Fruit fly (Drosophila melanogaster) whole organism, prepupa: ENCODE data around the gene CG42784.

ENCODE experiments used
- Blimp-1 ChIP-seq: fragments of 200-800 bp; sonication (Bioruptor generic); optimal IDR thresholded peaks from 3 replicates; lab custom pipeline; 2017; ENCODE audit warnings: missing biosample characterization, missing genetic modification characterization, mild to moderate bottlenecking, moderate library complexity, missing genetic modification reagents
- CG10631 ChIP-seq: fragments of 200-800 bp; sonication (Bioruptor generic); optimal IDR thresholded peaks from 2 replicates; lab custom pipeline; 2016; ENCODE audit warnings: missing biosample characterization, missing genetic modification characterization
- CG10669 ChIP-seq: fragments of 200-800 bp; sonication (Bioruptor generic); optimal IDR thresholded peaks from 3 replicates; lab custom pipeline; 2018; ENCODE audit warnings: missing biosample characterization, mild to moderate bottlenecking, missing genetic modification characterization, moderate library complexity
- CG11294 ChIP-seq: fragments of 200-800 bp; sonication (Bioruptor generic); IDR thresholded peaks from 2 replicates; pipeline ENCODE4 v1.3.6; 2022; ENCODE audit warnings: missing biosample characterization, missing genetic modification characterization
- CG1621 ChIP-seq: fragments of 200-800 bp; sonication (Bioruptor generic); optimal IDR thresholded peaks from 3 replicates; lab custom pipeline; 2018; ENCODE audit warnings: missing biosample characterization, mild to moderate bottlenecking, missing genetic modification characterization
- CG31627 ChIP-seq: fragments of 200-800 bp; sonication (Bioruptor generic); optimal IDR thresholded peaks from 3 replicates; lab custom pipeline; 2016; ENCODE audit warnings: missing biosample characterization, missing genetic modification characterization
- CG34406 ChIP-seq: fragments of 200-800 bp; sonication (Bioruptor generic); optimal IDR thresholded peaks from 3 replicates; lab custom pipeline; 2016; ENCODE audit warnings: missing biosample characterization, missing genetic modification characterization
- CG4318 ChIP-seq: fragments of 200-800 bp; sonication (Bioruptor generic); optimal IDR thresholded peaks from 3 replicates; lab custom pipeline; 2017; ENCODE audit warnings: missing biosample characterization, mild to moderate bottlenecking, missing genetic modification characterization
- CG6792 ChIP-seq: fragments of 200-800 bp; sonication (Bioruptor generic); optimal IDR thresholded peaks from 3 replicates; lab custom pipeline; 2016; ENCODE audit warnings: missing biosample characterization, missing genetic modification characterization
- CG6808 ChIP-seq: fragments of 200-800 bp; sonication (Bioruptor generic); optimal IDR thresholded peaks from 3 replicates; lab custom pipeline; 2017; ENCODE audit warnings: missing biosample characterization, missing genetic modification characterization, mild to moderate bottlenecking, moderate library complexity, missing genetic modification reagents
- CG7368 ChIP-seq: fragments of 200-800 bp; sonication (Bioruptor generic); optimal IDR thresholded peaks from 3 replicates; lab custom pipeline; 2016; ENCODE audit warnings: missing biosample characterization, missing genetic modification characterization
- CG8119 ChIP-seq: fragments of 200-800 bp; sonication (Bioruptor generic); IDR thresholded peaks from 3 replicates; pipeline ENCODE4 v1.3.6; 2022; ENCODE audit warnings: missing biosample characterization, missing genetic modification characterization
- CG8319 ChIP-seq: fragments of 200-800 bp; sonication (Bioruptor generic); optimal IDR thresholded peaks from 3 replicates; lab custom pipeline; 2016; ENCODE audit warnings: missing biosample characterization, missing genetic modification characterization
- CG8632 ChIP-seq: fragments of 200-800 bp; sonication (Bioruptor generic); optimal IDR thresholded peaks from 3 replicates; lab custom pipeline; 2016; ENCODE audit warnings: missing biosample characterization, missing genetic modification characterization
- CG9139 ChIP-seq: fragments of 200-800 bp; sonication (Bioruptor generic); optimal IDR thresholded peaks from 3 replicates; lab custom pipeline; 2017; ENCODE audit warnings: missing biosample characterization, mild to moderate bottlenecking, missing genetic modification characterization
- Eip75B ChIP-seq: fragments of 200-800 bp; sonication (Bioruptor generic); optimal IDR thresholded peaks from 3 replicates; lab custom pipeline; 2016; ENCODE audit warnings: missing biosample characterization, missing genetic modification characterization
- Eip78C ChIP-seq: fragments of 200-800 bp; sonication (Bioruptor generic); peaks from one replicate; lab custom pipeline; 2016; ENCODE audit warnings: missing biosample characterization, missing genetic modification characterization
- Eip93F ChIP-seq: fragments of 200-800 bp; sonication (Bioruptor generic); optimal IDR thresholded peaks from 2 replicates; lab custom pipeline; 2016; ENCODE audit warnings: missing biosample characterization, mild to moderate bottlenecking, missing genetic modification characterization
- Ets21C ChIP-seq: fragments of 200-800 bp; sonication (Bioruptor generic); optimal IDR thresholded peaks from 3 replicates; lab custom pipeline; 2016; ENCODE audit warnings: missing biosample characterization, missing genetic modification characterization
- Ets96B ChIP-seq: fragments of 200-800 bp; optimal IDR thresholded peaks from 2 replicates; lab custom pipeline; 2019; ENCODE audit warnings: missing biosample characterization, mild to moderate bottlenecking, missing genetic modification characterization, moderate library complexity
- Gug ChIP-seq: fragments of 200-800 bp; sonication (Bioruptor generic); IDR thresholded peaks from 2 replicates; pipeline ENCODE4 v1.3.6; 2022; ENCODE audit warnings: missing biosample characterization, missing genetic modification characterization
- Hr39 ChIP-seq: fragments of 200-800 bp; sonication (Bioruptor generic); optimal IDR thresholded peaks from 2 replicates; lab custom pipeline; 2016; ENCODE audit warnings: missing biosample characterization, missing genetic modification characterization
- Lpt ChIP-seq: fragments of 200-800 bp; sonication (Bioruptor generic); optimal IDR thresholded peaks from 3 replicates; lab custom pipeline; 2016; ENCODE audit warnings: missing biosample characterization, missing genetic modification characterization
- Met ChIP-seq: fragments of 200-800 bp; sonication (Bioruptor generic); optimal IDR thresholded peaks from 3 replicates; lab custom pipeline; 2016; ENCODE audit warnings: missing biosample characterization, missing genetic modification characterization
- Smox ChIP-seq: fragments of 200-800 bp; sonication (Bioruptor generic); optimal IDR thresholded peaks from 3 replicates; lab custom pipeline; 2016; ENCODE audit warnings: missing biosample characterization, missing genetic modification characterization
- Sox102F ChIP-seq: fragments of 200-800 bp; sonication (Bioruptor generic); optimal IDR thresholded peaks from 2 replicates; lab custom pipeline; 2016; ENCODE audit warnings: missing biosample characterization, mild to moderate bottlenecking, missing genetic modification characterization
- Sox15 ChIP-seq: fragments of 200-800 bp; sonication (Bioruptor generic); optimal IDR thresholded peaks from 3 replicates; lab custom pipeline; 2016; ENCODE audit warnings: missing biosample characterization, missing genetic modification characterization
- achi ChIP-seq: fragments of 200-800 bp; sonication (Bioruptor generic); optimal IDR thresholded peaks from 3 replicates; lab custom pipeline; 2016; ENCODE audit warnings: missing biosample characterization, missing genetic modification characterization
- cyc ChIP-seq: fragments of 200-800 bp; sonication (Bioruptor generic); optimal IDR thresholded peaks from 3 replicates; lab custom pipeline; 2016; ENCODE audit warnings: missing biosample characterization, missing genetic modification characterization
- dac ChIP-seq: fragments of 200-800 bp; sonication (Bioruptor generic); optimal IDR thresholded peaks from 2 replicates; lab custom pipeline; 2017; ENCODE audit warnings: missing biosample characterization, mild to moderate bottlenecking, missing genetic modification characterization
- eg ChIP-seq: fragments of 200-800 bp; sonication (Bioruptor generic); IDR thresholded peaks from 3 replicates; pipeline ENCODE4 v1.3.6; 2022; ENCODE audit warnings: missing biosample characterization, missing genetic modification characterization
- esn ChIP-seq: fragments of 200-800 bp; sonication (Bioruptor generic); optimal IDR thresholded peaks from 2 replicates; lab custom pipeline; 2016; ENCODE audit warnings: missing biosample characterization, mild to moderate bottlenecking, missing genetic modification characterization, moderate library complexity
- fd85E ChIP-seq: fragments of 200-800 bp; sonication (Bioruptor generic); optimal IDR thresholded peaks from 3 replicates; lab custom pipeline; 2016; ENCODE audit warnings: missing biosample characterization, missing genetic modification characterization
- fkh ChIP-seq: fragments of 200-800 bp; sonication (Bioruptor generic); optimal IDR thresholded peaks from 3 replicates; lab custom pipeline; 2017; ENCODE audit warnings: missing biosample characterization, mild to moderate bottlenecking, missing genetic modification characterization, moderate library complexity
- lz ChIP-seq: fragments of 200-800 bp; sonication (Bioruptor generic); optimal IDR thresholded peaks from 3 replicates; lab custom pipeline; 2016; ENCODE audit warnings: missing biosample characterization, missing genetic modification characterization
- net ChIP-seq: fragments of 200-800 bp; sonication (Bioruptor generic); optimal IDR thresholded peaks from 3 replicates; lab custom pipeline; 2016; ENCODE audit warnings: missing biosample characterization, missing genetic modification characterization
- salr ChIP-seq, 2 experiments: fragments of 200-800 bp; sonication (Bioruptor generic); optimal IDR thresholded peaks; 3 replicates each; lab custom pipeline; 2016 to 2018; ENCODE audit warnings: missing biosample characterization in 2 of 2, missing genetic modification characterization in 2 of 2, mild to moderate bottlenecking in 1 of 2
- spab ChIP-seq: fragments of 200-800 bp; sonication (Bioruptor generic); optimal IDR thresholded peaks from 2 replicates; lab custom pipeline; 2017; ENCODE audit warnings: missing biosample characterization, mild to moderate bottlenecking, missing genetic modification characterization, missing genetic modification reagents
- ss ChIP-seq, 2 experiments: fragments of 200-800 bp; sonication (Bioruptor generic); optimal IDR thresholded peaks; 2 replicates in 1 of 2; 3 replicates in 1 of 2; lab custom pipeline; 2017 to 2018; ENCODE audit warnings: mild to moderate bottlenecking in 2 of 2, missing biosample characterization in 2 of 2, missing genetic modification characterization in 2 of 2, moderate library complexity in 1 of 2
- svp ChIP-seq: fragments of 200-800 bp; sonication (Bioruptor generic); peaks from one replicate; lab custom pipeline; 2016; ENCODE audit warnings: missing biosample characterization, missing genetic modification characterization
- vri ChIP-seq: fragments of 200-800 bp; sonication (Bioruptor generic); optimal IDR thresholded peaks from 3 replicates; lab custom pipeline; 2016; ENCODE audit warnings: missing biosample characterization, mild to moderate bottlenecking, missing genetic modification characterization

Gene CG42784

dm6 chr2L:13527541-13527940, 112.3 kb downstream of the CG42784 start, which contains the start of gene CG33640:
TSS of gene CG33640 (plus strand) at chr2L:13527841.
- TF ChIP-seq Sox15 (GFP tag; lab: Kevin White, UChicago) (no peak), svp (GFP tag; lab: Kevin White, UChicago) (no peak), Eip78C (GFP tag; lab: Kevin White, UChicago) (no peak), CG11294 (GFP tag; lab: Robert Waterston, UW) (no peak), Eip75B (GFP tag; lab: Kevin White, UChicago) (no peak), dac (GFP tag; lab: Kevin White, UChicago) (no peak), CG31627 (GFP tag; lab: Kevin White, UChicago) (no peak), Lpt (no peak), vri (GFP tag; lab: Kevin White, UChicago) (no peak), CG6792 (no peak), CG9139 (GFP tag; lab: Kevin White, UChicago) (no peak), Gug (GFP tag; lab: Robert Waterston, UW) (no peak), fkh (GFP tag; lab: Kevin White, UChicago) (no peak), CG10631 (GFP tag; lab: Kevin White, UChicago) (no peak), CG8119 (GFP tag; lab: Robert Waterston, UW) (no peak), esn (GFP tag; lab: Kevin White, UChicago) (no peak), eg (no peak), Met (GFP tag; lab: Kevin White, UChicago) (no peak), Smox (GFP tag; lab: Kevin White, UChicago) (no peak), spab (no peak)

dm6 chr2L:13528742-13529141, 113.5 kb downstream of the CG42784 start, which contains the start of gene CG33641:
TSS of gene CG33641 (plus strand) at chr2L:13529042.
- TF ChIP-seq fd85E (GFP tag; lab: Kevin White, UChicago) (no peak), salr (GFP tag; optimal IDR thresholded peaks at IDR 0.05; lab: Kevin White, UChicago) (no peak), vri (GFP tag; lab: Kevin White, UChicago) (no peak), CG6808 (no peak), Eip93F (GFP tag; lab: Kevin White, UChicago) (no peak), lz (no peak), CG1621 (tag; lab: Kevin White, UChicago) (no peak), CG7368 (GFP tag; lab: Kevin White, UChicago) (no peak), ss (GFP tag; optimal IDR thresholded peaks at IDR 0.05; lab: Kevin White, UChicago) (no peak), Sox15 (GFP tag; lab: Kevin White, UChicago) (no peak), CG8319 (GFP tag; lab: Kevin White, UChicago) (no peak), Ets96B (tag; lab: Kevin White, UChicago) (no peak)

dm6 chr2L:13529675-13530074, 114.4 kb downstream of the CG42784 start, which contains the start of gene CG33642:
TSS of gene CG33642 (plus strand) at chr2L:13529975.
- TF ChIP-seq CG8319 (GFP tag; lab: Kevin White, UChicago): no peak
- TF ChIP-seq vri (GFP tag; lab: Kevin White, UChicago): no peak

dm6 chr2L:13530774-13531173, 115.5 kb downstream of the CG42784 start, which contains the start of gene CG33643:
TSS of gene CG33643 (plus strand) at chr2L:13531074.
- TF ChIP-seq achi (GFP tag; lab: Kevin White, UChicago): no peak
- no peak for TF ChIP-seq CG34406 (GFP tag; lab: Kevin White, UChicago)
- TF ChIP-seq Sox102F: no peak
- no peak for TF ChIP-seq cyc (GFP tag; lab: Kevin White, UChicago)

- TF ChIP-seq Hr39 (GFP tag; lab: Kevin White, UChicago) (no peak), svp (GFP tag; lab: Kevin White, UChicago) (no peak), Smox (GFP tag; lab: Kevin White, UChicago) (no peak), Sox102F (no peak), CG10631 (GFP tag; lab: Kevin White, UChicago) (no peak), dac (GFP tag; lab: Kevin White, UChicago) (no peak), CG11294 (GFP tag; lab: Robert Waterston, UW) (no peak), Ets21C (GFP tag; lab: Kevin White, UChicago) (no peak), CG8632 (no peak), Met (GFP tag; lab: Kevin White, UChicago) (no peak), CG8319 (GFP tag; lab: Kevin White, UChicago) (no peak), CG4318 (GFP tag; lab: Kevin White, UChicago) (no peak), Blimp-1 (no peak), CG10669 (no peak), Lpt (no peak), lz (no peak), net (GFP tag; lab: Kevin White, UChicago) (no peak)
Observed at dm6 chr2L:13531785-13532184, 116.6 kb downstream of the CG42784 start, which contains the start of gene CG33644. TSS of gene CG33644 (plus strand) at chr2L:13532085.
